Fruit fly (Drosophila melanogaster): ENCODE measurements around the gene ND-23.

DNA sequence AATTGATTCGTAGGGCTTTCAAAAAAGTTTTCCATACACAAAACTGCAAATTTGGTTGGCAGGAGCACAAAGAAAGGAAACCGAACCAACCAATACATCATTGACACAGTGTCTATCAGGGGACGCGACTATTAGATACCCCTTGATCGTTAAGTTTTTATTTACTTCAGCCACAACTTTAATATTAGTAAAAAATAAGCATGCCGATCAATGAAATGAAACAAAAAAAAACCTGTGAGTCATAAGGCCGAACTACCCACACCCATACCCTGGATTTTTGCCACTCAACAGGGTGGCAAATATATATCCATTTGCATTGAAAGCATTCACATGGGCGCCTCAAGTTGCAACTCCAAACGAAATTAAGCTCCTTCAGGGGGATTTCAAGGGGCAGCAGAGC is 20.6 kb downstream of the ND-23 start:
- no peak for TF ChIP-seq GATAd (GFP tag; optimal IDR thresholded peaks at IDR 0.05)
- no peak for TF ChIP-seq Vsx2 (GFP tag; optimal IDR thresholded peaks at IDR 0.05; ENCODE audit: partially characterized antibody)
- TF ChIP-seq psq (GFP tag; optimal IDR thresholded peaks at IDR 0.05), result no peak
- no peak for TF ChIP-seq br (GFP tag; optimal IDR thresholded peaks at IDR 0.05)
- no peak for TF ChIP-seq OdsH (GFP tag; optimal IDR thresholded peaks at IDR 0.05)
- TF ChIP-seq Mio (GFP tag; optimal IDR thresholded peaks at IDR 0.05), result no peak
- TF ChIP-seq Dfd (GFP tag; optimal IDR thresholded peaks at IDR 0.05), result no peak
- no peak for TF ChIP-seq Jra (GFP tag; optimal IDR thresholded peaks at IDR 0.05)
- no peak for TF ChIP-seq brk (GFP tag; optimal IDR thresholded peaks at IDR 0.05)
- no peak for TF ChIP-seq tai (GFP tag; optimal IDR thresholded peaks at IDR 0.05)
- TF ChIP-seq N (GFP tag; optimal IDR thresholded peaks at IDR 0.05), result no peak
